Fruit fly (Drosophila melanogaster) whole organism, embryonic: Measurements from ENCODE around the gene Ttc19.
A peak's percentile ranks its signal among the peaks of the same experiment; 100 is the strongest.

ENCODE experiments used
- Bdp1 ChIP-seq: fragments of 200-800 bp; sonication (Bioruptor generic); optimal IDR thresholded peaks from 3 replicates; lab custom pipeline; 2016; ENCODE audit warnings: missing biosample characterization, missing genetic modification characterization
- Blimp-1 ChIP-seq: fragments of 200-800 bp; sonication (Bioruptor generic); optimal IDR thresholded peaks from 3 replicates; lab custom pipeline; 2018; ENCODE audit warnings: missing biosample characterization, missing genetic modification characterization, mild to moderate bottlenecking, moderate library complexity, missing genetic modification reagents
- CG11093 ChIP-seq: fragments of 200-800 bp; sonication (Bioruptor generic); IDR thresholded peaks from 3 replicates; pipeline ENCODE4 v1.3.6; 2022; ENCODE audit warnings: missing biosample characterization, missing genetic modification characterization
- CG12155 ChIP-seq: fragments of 200-800 bp; sonication (Bioruptor generic); optimal IDR thresholded peaks from 3 replicates; lab custom pipeline; 2016; ENCODE audit warnings: missing biosample characterization, missing genetic modification characterization
- CG12236 ChIP-seq: fragments of 200-800 bp; sonication (Bioruptor generic); optimal IDR thresholded peaks from 2 replicates; lab custom pipeline; 2016; ENCODE audit warnings: missing biosample characterization, missing genetic modification characterization
- CG12659 ChIP-seq: fragments of 200-800 bp; sonication (Bioruptor generic); optimal IDR thresholded peaks from 3 replicates; lab custom pipeline; 2017; ENCODE audit warnings: mild to moderate bottlenecking, missing biosample characterization, missing genetic modification reagents, missing genetic modification characterization
- CG13894 ChIP-seq: fragments of 200-800 bp; sonication (Bioruptor generic); optimal IDR thresholded peaks from 3 replicates; lab custom pipeline; 2018; ENCODE audit warnings: missing biosample characterization, mild to moderate bottlenecking, missing genetic modification characterization, moderate library complexity
- CG15011 ChIP-seq: fragments of 200-800 bp; sonication (Bioruptor generic); optimal IDR thresholded peaks from 3 replicates; lab custom pipeline; 2018; ENCODE audit warnings: missing biosample characterization, mild to moderate bottlenecking, missing genetic modification characterization
- CG16779 ChIP-seq: fragments of 200-800 bp; sonication (Bioruptor generic); IDR thresholded peaks from 2 replicates; pipeline ENCODE4 v1.3.6; 2022; ENCODE audit warnings: missing biosample characterization, missing genetic modification characterization
- CG17361 ChIP-seq: fragments of 200-800 bp; sonication (Bioruptor generic); IDR thresholded peaks from 3 replicates; pipeline ENCODE4 v1.3.6; 2022; ENCODE audit warnings: missing biosample characterization, missing genetic modification characterization
- CG17568 ChIP-seq: fragments of 200-800 bp; sonication (Bioruptor generic); optimal IDR thresholded peaks from 2 replicates; lab custom pipeline; 2018; ENCODE audit warnings: missing biosample characterization, mild to moderate bottlenecking, missing genetic modification characterization, moderate library complexity
- CG17612 ChIP-seq: fragments of 200-800 bp; sonication (Bioruptor generic); IDR thresholded peaks from 2 replicates; pipeline ENCODE4 v1.3.6; 2022; ENCODE audit warnings: missing biosample characterization, missing genetic modification characterization
- CG30020 ChIP-seq: fragments of 200-800 bp; optimal IDR thresholded peaks from 2 replicates; lab custom pipeline; 2019; ENCODE audit warnings: missing biosample characterization, mild to moderate bottlenecking, missing genetic modification characterization, moderate library complexity
- CG30403 ChIP-seq: fragments of 200-800 bp; sonication (Bioruptor generic); optimal IDR thresholded peaks from 3 replicates; lab custom pipeline; 2016; ENCODE audit warnings: missing biosample characterization, missing genetic modification characterization
- CG32767 ChIP-seq: fragments of 200-800 bp; sonication (Bioruptor generic); IDR thresholded peaks from 2 replicates; pipeline ENCODE4 v1.3.6; 2022; ENCODE audit warnings: missing biosample characterization, missing genetic modification characterization
- CG3407 ChIP-seq: fragments of 200-800 bp; sonication (Bioruptor generic); optimal IDR thresholded peaks from 2 replicates; lab custom pipeline; 2018; ENCODE audit warnings: missing biosample characterization, mild to moderate bottlenecking, missing genetic modification characterization
- CG4328 ChIP-seq: fragments of 200-800 bp; sonication (Bioruptor generic); optimal IDR thresholded peaks from 3 replicates; lab custom pipeline; 2017; ENCODE audit warnings: missing biosample characterization, missing genetic modification reagents, missing genetic modification characterization
- CG5245 ChIP-seq: fragments of 200-800 bp; sonication (Bioruptor generic); optimal IDR thresholded peaks from 3 replicates; lab custom pipeline; 2016; ENCODE audit warnings: missing biosample characterization, missing genetic modification characterization
- CG9932 ChIP-seq: fragments of 200-800 bp; sonication (Bioruptor generic); IDR thresholded peaks from 2 replicates; pipeline ENCODE4 v1.3.6; 2022; ENCODE audit warnings: missing biosample characterization, missing genetic modification characterization
- Deaf1 ChIP-seq: fragments of 200-800 bp; optimal IDR thresholded peaks from 3 replicates; lab custom pipeline; 2019; ENCODE audit warnings: missing biosample characterization, mild to moderate bottlenecking, missing genetic modification characterization, moderate library complexity
- Doc2 ChIP-seq: fragments of 200-800 bp; sonication (Bioruptor generic); IDR thresholded peaks from 2 replicates; pipeline ENCODE4 v1.3.6; 2022; ENCODE audit warnings: missing biosample characterization, missing genetic modification characterization
- Eip74EF ChIP-seq, 2 experiments: fragments of 200-800 bp in 1 of 2; fragments of >200 bp in 1 of 2; sonication (Bioruptor generic) in 1 of 2; optimal IDR thresholded peaks; 2 replicates each; lab custom pipeline; 2017 to 2019; ENCODE audit warnings: missing biosample characterization in 2 of 2, missing genetic modification characterization in 2 of 2, mild to moderate bottlenecking in 1 of 2, moderate library complexity in 1 of 2
- HLH54F ChIP-seq: fragments of 200-800 bp; sonication (Bioruptor generic); optimal IDR thresholded peaks from 3 replicates; lab custom pipeline; 2016; ENCODE audit warnings: missing biosample characterization, missing genetic modification characterization
- HmgD ChIP-seq: fragments of 200-800 bp; sonication (Bioruptor generic); optimal IDR thresholded peaks from 3 replicates; lab custom pipeline; 2016; ENCODE audit warnings: missing biosample characterization, missing genetic modification characterization
- HmgZ ChIP-seq: fragments of 200-800 bp; sonication (Bioruptor generic); optimal IDR thresholded peaks from 2 replicates; lab custom pipeline; 2018; ENCODE audit warnings: missing biosample characterization, mild to moderate bottlenecking, missing genetic modification characterization
- Lpt ChIP-seq: fragments of >200 bp; optimal IDR thresholded peaks from 2 replicates; lab custom pipeline; 2018; ENCODE audit warnings: missing biosample characterization, missing genetic modification characterization
- Oli ChIP-seq: fragments of 200-800 bp; sonication (Bioruptor generic); optimal IDR thresholded peaks from 2 replicates; lab custom pipeline; 2018; ENCODE audit warnings: missing biosample characterization, mild to moderate bottlenecking, missing genetic modification characterization, moderate library complexity
- Sry-δ ChIP-seq: fragments of 200-800 bp; sonication (Bioruptor generic); optimal IDR thresholded peaks from 2 replicates; lab custom pipeline; 2016; ENCODE audit warnings: missing biosample characterization, missing genetic modification characterization
- TFAM ChIP-seq: fragments of 200-800 bp; sonication (Bioruptor generic); optimal IDR thresholded peaks from 2 replicates; lab custom pipeline; 2017; ENCODE audit warnings: missing biosample characterization, missing genetic modification characterization, inconsistent platforms
- bcd ChIP-seq: fragments of 200-800 bp; sonication (Bioruptor generic); optimal IDR thresholded peaks from 2 replicates; lab custom pipeline; 2017; ENCODE audit warnings: missing biosample characterization, mild to moderate bottlenecking, missing genetic modification characterization
- bowl ChIP-seq: fragments of 200-800 bp; sonication (Bioruptor generic); IDR thresholded peaks from 2 replicates; pipeline ENCODE4 v1.3.6; 2022; ENCODE audit warnings: missing biosample characterization, missing genetic modification characterization
- br ChIP-seq: fragments of >200 bp; optimal IDR thresholded peaks from 2 replicates; lab custom pipeline; 2017
- chn ChIP-seq: fragments of 200-800 bp; sonication (Bioruptor generic); optimal IDR thresholded peaks from 2 replicates; lab custom pipeline; 2016; ENCODE audit warnings: missing biosample characterization, missing genetic modification characterization
- crol ChIP-seq: fragments of 200-800 bp; sonication (Bioruptor generic); IDR thresholded peaks from 2 replicates; pipeline ENCODE4 v1.3.6; 2022; ENCODE audit warnings: missing biosample characterization, missing genetic modification characterization
- disco-r ChIP-seq: fragments of 200-800 bp; sonication (Bioruptor generic); optimal IDR thresholded peaks from 2 replicates; lab custom pipeline; 2016; ENCODE audit warnings: missing biosample characterization, missing genetic modification characterization
- dmrt11E ChIP-seq: fragments of 200-800 bp; sonication (Bioruptor generic); optimal IDR thresholded peaks from 3 replicates; lab custom pipeline; 2018; ENCODE audit warnings: missing biosample characterization, mild to moderate bottlenecking, missing genetic modification characterization, moderate library complexity
- grn ChIP-seq: fragments of 200-800 bp; sonication (Bioruptor generic); optimal IDR thresholded peaks from 3 replicates; lab custom pipeline; 2017; ENCODE audit warnings: missing biosample characterization, missing genetic modification characterization
- inv ChIP-seq: fragments of 200-800 bp; sonication (Bioruptor generic); IDR thresholded peaks from 2 replicates; pipeline ENCODE4 v1.3.6; 2022; ENCODE audit warnings: missing biosample characterization, missing genetic modification characterization; ENCODE audit not compliant: partially characterized antibody
- lbe ChIP-seq: fragments of 200-800 bp; sonication (Bioruptor generic); optimal IDR thresholded peaks from 2 replicates; lab custom pipeline; 2016; ENCODE audit warnings: missing biosample characterization, mild to moderate bottlenecking, missing genetic modification characterization
- nmo ChIP-seq: fragments of 200-800 bp; sonication (Bioruptor generic); optimal IDR thresholded peaks from 2 replicates; lab custom pipeline; 2018; ENCODE audit warnings: missing biosample characterization, mild to moderate bottlenecking, missing genetic modification characterization, moderate library complexity
- prd ChIP-seq, 3 experiments: fragments of >200 bp in 2 of 3; fragments of 200-800 bp in 1 of 3; sonication (Bioruptor generic) in 1 of 3; optimal IDR thresholded peaks in 2 of 3; IDR thresholded peaks in 1 of 3; 2 replicates in 2 of 3; 3 replicates in 1 of 3; pipeline versions ENCODE4 v1.3.6 to Lab custom; 2017 to 2022; ENCODE audit warnings: missing biosample characterization in 1 of 3, missing genetic modification characterization in 1 of 3
- pros ChIP-seq: fragments of 200-800 bp; sonication (Bioruptor generic); optimal IDR thresholded peaks from 3 replicates; lab custom pipeline; 2019; ENCODE audit warnings: missing biosample characterization, mild to moderate bottlenecking, missing genetic modification characterization, moderate library complexity
- ro ChIP-seq: fragments of 200-800 bp; sonication (Bioruptor generic); IDR thresholded peaks from 2 replicates; pipeline ENCODE4 v1.3.6; 2022; ENCODE audit warnings: missing biosample characterization, missing genetic modification characterization
- sc ChIP-seq, 3 experiments: fragments of >200 bp in 2 of 3; fragments of 200-800 bp in 1 of 3; sonication (Bioruptor generic) in 1 of 3; optimal IDR thresholded peaks; 2 replicates in 2 of 3; 3 replicates in 1 of 3; lab custom pipeline; 2017; ENCODE audit warnings: mild to moderate bottlenecking in 1 of 3, missing biosample characterization in 1 of 3, missing genetic modification characterization in 1 of 3, missing genetic modification reagents in 1 of 3
- seq ChIP-seq: fragments of 200-800 bp; sonication (Bioruptor generic); IDR thresholded peaks from 2 replicates; pipeline ENCODE4 v1.3.6; 2022; ENCODE audit warnings: missing biosample characterization, missing genetic modification characterization
- sob ChIP-seq: fragments of 200-800 bp; sonication (Bioruptor generic); IDR thresholded peaks from 2 replicates; pipeline ENCODE4 v1.3.6; 2022; ENCODE audit warnings: missing biosample characterization, missing genetic modification characterization
- sug ChIP-seq: fragments of 200-800 bp; optimal IDR thresholded peaks from 2 replicates; lab custom pipeline; 2019; ENCODE audit warnings: missing biosample characterization, mild to moderate bottlenecking, missing genetic modification characterization, moderate library complexity
- tna ChIP-seq: fragments of 200-800 bp; sonication (Bioruptor generic); IDR thresholded peaks from 2 replicates; pipeline ENCODE4 v1.3.6; 2022; ENCODE audit warnings: missing biosample characterization, missing genetic modification characterization; ENCODE audit not compliant: partially characterized antibody
- yki ChIP-seq: fragments of >200 bp; optimal IDR thresholded peaks from 3 replicates; lab custom pipeline; 2018

Gene Ttc19

DNA sequence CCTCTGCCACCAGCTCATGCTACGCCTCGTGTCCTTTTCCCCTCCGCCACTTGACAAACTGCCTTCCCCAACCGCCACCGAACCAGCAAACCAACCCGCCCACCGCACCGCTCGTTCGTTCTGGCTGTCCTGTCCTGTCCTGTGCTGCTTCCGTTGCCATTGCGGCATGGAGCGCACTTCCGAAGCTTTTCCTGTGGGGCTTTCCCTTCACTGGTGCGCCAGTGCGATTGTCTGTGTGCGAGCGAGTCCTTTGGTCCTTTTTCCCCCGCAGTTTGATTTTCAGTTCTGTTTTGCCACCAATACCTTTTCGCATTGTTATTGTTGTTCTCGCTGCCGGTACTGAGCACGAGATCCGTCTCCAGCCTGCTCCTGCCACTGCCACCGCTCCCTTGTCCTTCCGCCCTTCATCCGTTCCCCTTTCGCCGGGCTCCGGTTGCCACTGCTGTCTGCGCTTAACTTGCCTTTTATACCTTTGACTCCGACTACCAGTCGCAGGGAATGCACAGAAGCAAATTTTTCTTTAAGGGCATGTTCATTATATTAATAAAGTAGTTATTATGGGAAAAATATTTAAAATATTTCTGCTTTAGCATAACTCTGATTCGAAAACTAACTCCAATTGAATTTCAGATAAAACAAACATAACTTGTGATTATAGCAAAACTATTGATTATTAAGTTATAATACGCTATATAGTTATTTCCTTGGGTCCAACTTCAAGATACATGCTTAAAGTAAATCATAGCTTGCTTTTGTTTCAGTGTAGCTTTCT is 20.8 kb downstream of the Ttc19 start (continued):
- TF ChIP-seq CG4328 (GFP tag; lab: Kevin White, UChicago), result peak; percentile 73
- TF ChIP-seq CG17612 (GFP tag; lab: Robert Waterston, UW), result no peak
- peak; percentile 66 for TF ChIP-seq bcd (GFP tag; lab: Kevin White, UChicago)
- peak; percentile 15 for TF ChIP-seq CG3407 (GFP tag; lab: Kevin White, UChicago)
- peak; percentile 78 for TF ChIP-seq CG12659 (GFP tag; lab: Kevin White, UChicago)
- TF ChIP-seq pros (GFP tag; lab: Kevin White, UChicago), result no peak
- no peak for TF ChIP-seq CG5245 (GFP tag; lab: Kevin White, UChicago)
- peak; percentile 10; the same call in 1 of the 3 replicates for TF ChIP-seq CG11093 (GFP tag; lab: Robert Waterston, UW)
- TF ChIP-seq Eip74EF (GFP tag; optimal IDR thresholded peaks at IDR 0.05; lab: Kevin White, UChicago), result peak in 1 of 2 experiments; percentile 66
- no peak for TF ChIP-seq CG12236
- no peak for TF ChIP-seq CG9932 (GFP tag; lab: Robert Waterston, UW)
- TF ChIP-seq Oli (tag; lab: Kevin White, UChicago), result peak; percentile 80
- no peak for TF ChIP-seq lbe
- TF ChIP-seq Deaf1 (tag; lab: Kevin White, UChicago), result peak; percentile 54
- TF ChIP-seq CG30020, result peak; percentile 10
- no peak for TF ChIP-seq inv (GFP tag; lab: Robert Waterston, UW)
- TF ChIP-seq prd (optimal IDR thresholded peaks at IDR 0.05; lab: Kevin White, UChicago), result no peak
- TF ChIP-seq prd (GFP tag; IDR thresholded peaks at IDR 0.05; lab: Robert Waterston, UW), result peak; percentile 46; the same call in 2 of the 3 replicates
- TF ChIP-seq Doc2, result no peak
- TF ChIP-seq HLH54F (GFP tag; lab: Kevin White, UChicago), result no peak
- no peak for TF ChIP-seq br (lab: Kevin White, UChicago)
- TF ChIP-seq HmgZ, result peak; percentile 65
- TF ChIP-seq tna (GFP tag; lab: Robert Waterston, UW), result no peak
- no peak for TF ChIP-seq Bdp1 (GFP tag; lab: Kevin White, UChicago)
- TF ChIP-seq CG17361, result peak; percentile 89
- TF ChIP-seq Blimp-1 (GFP tag; lab: Kevin White, UChicago), result peak; percentile 60
- TF ChIP-seq CG16779 (GFP tag; lab: Robert Waterston, UW), result no peak
- TF ChIP-seq dmrt11E (tag; lab: Kevin White, UChicago), result no peak
- no peak for TF ChIP-seq CG17568 (GFP tag; lab: Kevin White, UChicago)
- no peak for TF ChIP-seq grn (GFP tag; lab: Kevin White, UChicago)
- TF ChIP-seq disco-r (GFP tag; lab: Kevin White, UChicago), result no peak
- TF ChIP-seq CG30403 (GFP tag; lab: Kevin White, UChicago), result peak; percentile 80
- TF ChIP-seq sug (tag; lab: Kevin White, UChicago), result peak; percentile 67
- no peak for TF ChIP-seq Lpt
- TF ChIP-seq nmo (GFP tag; lab: Kevin White, UChicago), result peak; percentile 67
- peak; percentile 32 for TF ChIP-seq CG12155
- TF ChIP-seq HmgD, result no peak
- no peak for TF ChIP-seq Sry-δ (GFP tag; lab: Kevin White, UChicago)
- TF ChIP-seq TFAM (GFP tag; lab: Kevin White, UChicago), result no peak
- no peak for TF ChIP-seq chn
- TF ChIP-seq ro (GFP tag; lab: Robert Waterston, UW), result no peak
- peak; percentile 28; the same call in 1 of the 2 replicates for TF ChIP-seq sob (GFP tag; lab: Robert Waterston, UW)
- peak; percentile 28 for TF ChIP-seq CG13894
- no peak for TF ChIP-seq sc (optimal IDR thresholded peaks at IDR 0.05; lab: Kevin White, UChicago)
- TF ChIP-seq sc (GFP tag; optimal IDR thresholded peaks at IDR 0.05; lab: Kevin White, UChicago), result peak; percentile 21
- no peak for TF ChIP-seq bowl (GFP tag; lab: Robert Waterston, UW)
- TF ChIP-seq CG32767 (GFP tag; lab: Robert Waterston, UW), result no peak
- peak; percentile 55; the same call in 1 of the 2 replicates for TF ChIP-seq seq (GFP tag; lab: Robert Waterston, UW)
- peak; percentile 90 for TF ChIP-seq crol (GFP tag; lab: Robert Waterston, UW)
- TF ChIP-seq CG15011 (GFP tag; lab: Kevin White, UChicago), result peak; percentile 48
- TF ChIP-seq yki, result no peak
